Worm (Caenorhabditis elegans) whole organism, late embryonic: ENCODE data around the gene F08H9.2.

Experiments used
- mec-3 ChIP-seq: sonication (generic microtip); optimal IDR thresholded peaks from 2 replicates; lab custom pipeline; 2016; ENCODE audit warnings: borderline replicate concordance, missing genetic modification characterization, missing compliant biosample characterization
- pax-1 ChIP-seq: fragments of 150-350 bp; optimal IDR thresholded peaks from 2 replicates; lab custom pipeline; 2014; ENCODE audit warnings: missing biosample characterization, missing genetic modification characterization
- pqm-1 ChIP-seq: sonication (generic microtip); optimal IDR thresholded peaks from 2 replicates; lab custom pipeline; 2016; ENCODE audit warnings: missing genetic modification characterization, missing compliant biosample characterization
- syd-9 ChIP-seq: sonication (generic microtip); optimal IDR thresholded peaks from 2 replicates; lab custom pipeline; 2016; ENCODE audit warnings: mild to moderate bottlenecking, missing genetic modification characterization, moderate library complexity, missing compliant biosample characterization
- tbx-2 ChIP-seq: sonication (generic microtip); optimal IDR thresholded peaks from 2 replicates; lab custom pipeline; 2016; ENCODE audit warnings: missing genetic modification characterization, missing compliant biosample characterization

- TF ChIP-seq tbx-2 (tag; lab: Kevin White, UChicago) (no peak), pax-1 (tag; lab: Kevin White, UChicago) (no peak), mec-3 (tag; lab: Kevin White, UChicago) (no peak), pqm-1 (tag; lab: Kevin White, UChicago) (no peak), syd-9 (tag; lab: Kevin White, UChicago) (no peak)
These were observed at the start of gene F08H9.2 for ce11 chrV:14460615-14461102.
